Worm (Caenorhabditis elegans) whole organism, L1 larva: ENCODE results near the gene asd-1.

Experiments
- aly-2 ChIP-seq: fragments of 150-350 bp; optimal IDR thresholded peaks from 2 replicates; lab custom pipeline; 2014; ENCODE audit warnings: missing biosample characterization, missing genetic modification characterization
- ama-1 ChIP-seq: fragments of 150-350 bp; optimal IDR thresholded peaks from 2 replicates; lab custom pipeline; 2014
- ztf-4 ChIP-seq: fragments of 150-350 bp; optimal IDR thresholded peaks from 2 replicates; lab custom pipeline; 2014; ENCODE audit warnings: missing biosample characterization, missing genetic modification characterization

DNA sequence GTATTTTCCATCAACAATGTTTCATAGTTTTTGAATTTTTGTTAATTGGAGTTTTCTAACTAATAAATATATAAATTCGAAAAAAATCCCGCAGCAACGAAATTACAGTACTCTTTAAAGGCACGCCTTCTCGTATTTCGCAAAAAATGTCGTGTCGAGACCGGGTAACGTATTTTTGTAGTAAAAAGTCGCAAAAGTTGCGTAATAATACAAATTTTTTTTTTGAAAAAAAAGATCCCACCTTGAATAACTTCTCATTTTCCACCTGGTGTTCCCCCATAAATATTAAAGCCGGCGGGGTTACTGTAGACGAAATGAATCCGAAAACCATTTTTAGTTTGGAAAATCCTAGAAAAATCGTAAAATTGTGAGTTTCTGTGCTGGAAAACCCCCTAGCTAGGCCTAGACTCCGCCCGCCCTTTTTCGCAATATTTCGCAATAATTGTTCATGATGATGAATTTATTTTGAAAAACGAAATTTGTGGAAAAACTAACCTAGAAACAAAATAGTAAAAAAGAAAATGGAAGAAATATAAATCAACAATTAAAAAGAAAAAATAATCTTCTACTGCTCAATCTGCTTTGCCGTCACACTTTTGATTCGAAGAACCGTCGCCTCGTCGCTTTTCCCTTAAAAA is 45.3 kb downstream of the asd-1 start, which contains the start of gene F43C1.7:
- TF ChIP-seq ama-1: no peak
- no peak for TF ChIP-seq ztf-4 (tag; lab: Kevin White, UChicago)
- TF ChIP-seq aly-2 (tag; lab: Kevin White, UChicago): no peak
